Worm (Caenorhabditis elegans): ENCODE results near the gene arf-1.
A peak's percentile ranks its signal among the peaks of the same experiment; 100 is the strongest.

ce11 chrIII:5714984-5715454 is 333 bp downstream of the arf-1 start:
- no peak for TF ChIP-seq nhr-25 (tag; optimal IDR thresholded peaks at IDR 0.05; ENCODE audit: borderline replicate concordance, insufficient read depth)
- no peak for TF ChIP-seq unc-39 (tag; optimal IDR thresholded peaks at IDR 0.05)
- TF ChIP-seq ces-1 (GFP tag; optimal IDR thresholded peaks at IDR 0.05) = no peak
- no peak for TF ChIP-seq nhr-237 (tag; optimal IDR thresholded peaks at IDR 0.05)
- no peak for TF ChIP-seq unc-130 (GFP tag; optimal IDR thresholded peaks at IDR 0.05)
- TF ChIP-seq mdl-1 (tag; optimal IDR thresholded peaks at IDR 0.05) = no peak
- TF ChIP-seq fkh-10 (GFP tag; optimal IDR thresholded peaks at IDR 0.05) = no peak
- no peak for TF ChIP-seq ceh-82 (tag; optimal IDR thresholded peaks at IDR 0.05)
- 0 out of 4 replicates have a peak, but pooled peaks of 1 of the 2 experiments have one; percentile 53 for TF ChIP-seq madf-5 (GFP tag; IDR thresholded peaks at IDR 0.05)
- TF ChIP-seq cey-2 (tag; optimal IDR thresholded peaks at IDR 0.05; ENCODE audit: borderline replicate concordance, insufficient read depth) = no peak
- no peak for TF ChIP-seq zip-11 (GFP tag; IDR thresholded peaks at IDR 0.05)

All from whole organism, L4 larva.